Fruit fly (Drosophila melanogaster): ENCODE data around the gene Alp9.

Alp9 gene

DNA sequence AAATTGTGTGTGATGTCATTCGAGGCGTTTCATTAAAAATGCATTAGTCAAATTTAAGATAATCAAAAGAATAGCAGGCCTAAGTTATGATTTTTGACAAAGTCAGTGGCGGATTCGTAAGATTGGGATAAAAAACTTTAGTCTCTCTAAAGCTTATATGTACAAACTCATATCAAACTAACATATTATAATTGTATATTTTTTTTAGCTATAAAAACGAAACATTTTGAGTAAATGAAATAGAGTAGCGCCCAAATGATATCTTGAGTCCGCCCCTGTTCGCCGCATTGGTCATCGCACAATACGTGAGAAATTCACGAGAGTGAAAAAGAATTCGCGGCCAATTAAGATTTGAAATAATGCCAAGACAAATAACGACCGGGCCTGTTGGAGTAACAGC, 41.0 kb upstream of the Alp9 start (continued):
- TF ChIP-seq Blimp-1 (GFP tag; optimal IDR thresholded peaks at IDR 0.05) (peak; percentile 28), CG8119 (GFP tag; IDR thresholded peaks at IDR 0.05) (no peak), eg (GFP tag; IDR thresholded peaks at IDR 0.05) (peak; percentile 63; the same call in 2 of the 3 replicates), Eip78C (GFP tag) (peak; percentile 78), Eip93F (GFP tag; optimal IDR thresholded peaks at IDR 0.05) (no peak), CG6792 (GFP tag; optimal IDR thresholded peaks at IDR 0.05) (peak; percentile 52), Sox15 (GFP tag; optimal IDR thresholded peaks at IDR 0.05) (peak; percentile 36), Eip75B (GFP tag; optimal IDR thresholded peaks at IDR 0.05) (peak; percentile 53), CG11902 (GFP tag; optimal IDR thresholded peaks at IDR 0.05) (peak; percentile 65), svp (GFP tag) (peak; percentile 85), CG32006 (GFP tag; optimal IDR thresholded peaks at IDR 0.05) (no peak), CG6276 (GFP tag; optimal IDR thresholded peaks at IDR 0.05) (no peak), acj6 (GFP tag; optimal IDR thresholded peaks at IDR 0.05) (no peak), esn (GFP tag; optimal IDR thresholded peaks at IDR 0.05) (peak; percentile 78), vri (GFP tag; optimal IDR thresholded peaks at IDR 0.05) (peak; percentile 39), CG6808 (GFP tag; optimal IDR thresholded peaks at IDR 0.05) (no peak), Met (GFP tag; optimal IDR thresholded peaks at IDR 0.05) (peak; percentile 74), CG3032 (tag; optimal IDR thresholded peaks at IDR 0.05) (peak; percentile 51), fd85E (GFP tag; optimal IDR thresholded peaks at IDR 0.05) (no peak), CG3919 (GFP tag; optimal IDR thresholded peaks at IDR 0.05) (no peak), Lpt (GFP tag; optimal IDR thresholded peaks at IDR 0.05) (no peak), CG6854 (GFP tag; optimal IDR thresholded peaks at IDR 0.05) (no peak), CG6163 (GFP tag; IDR thresholded peaks at IDR 0.05) (peak; percentile 65), CG16779 (tag; optimal IDR thresholded peaks at IDR 0.05) (no peak), OdsH (GFP tag; optimal IDR thresholded peaks at IDR 0.05) (peak; percentile 56), cyc (GFP tag; optimal IDR thresholded peaks at IDR 0.05) (peak; percentile 77), CG11762 (GFP tag; optimal IDR thresholded peaks at IDR 0.05; ENCODE audit: insufficient read depth) (no peak), Sox102F (GFP tag; optimal IDR thresholded peaks at IDR 0.05) (peak; percentile 48), CG9139 (GFP tag; optimal IDR thresholded peaks at IDR 0.05) (no peak), CG10669 (GFP tag; optimal IDR thresholded peaks at IDR 0.05) (no peak), CG4318 (GFP tag; optimal IDR thresholded peaks at IDR 0.05) (no peak)

- TF ChIP-seq Eip78C (GFP tag) (no peak), Ets21C (GFP tag; optimal IDR thresholded peaks at IDR 0.05) (no peak), pdm3 (GFP tag; optimal IDR thresholded peaks at IDR 0.05) (no peak), CG8632 (GFP tag; optimal IDR thresholded peaks at IDR 0.05) (no peak), dac (GFP tag; optimal IDR thresholded peaks at IDR 0.05) (no peak), Hr4 (GFP tag; optimal IDR thresholded peaks at IDR 0.05) (no peak), fkh (GFP tag; optimal IDR thresholded peaks at IDR 0.05) (no peak), Hr38 (GFP tag; optimal IDR thresholded peaks at IDR 0.05) (no peak), Smox (GFP tag; optimal IDR thresholded peaks at IDR 0.05) (no peak)
Measured at dm6 chr3L:5556195-5556594, 39.1 kb upstream of the Alp9 start.

- TF ChIP-seq fkh (GFP tag; optimal IDR thresholded peaks at IDR 0.05) (peak; percentile 37), cyc (GFP tag; optimal IDR thresholded peaks at IDR 0.05) (no peak), Gug (GFP tag; IDR thresholded peaks at IDR 0.05) (no peak)
Measured at dm6 chr3L:5561341-5561740, 34.0 kb upstream of the Alp9 start, which contains the start of gene sinu. Gene sinu, minus strand, starts transcription at chr3L:5561598.
